Fruit fly (Drosophila melanogaster) ovary, adult (tissue): ENCODE results near the gene CG11597.

Source experiments
- CG17801 ChIP-seq: fragments of 200-800 bp; optimal IDR thresholded peaks from 2 replicates; lab custom pipeline; 2019; ENCODE audit warnings: missing biosample characterization, mild to moderate bottlenecking, missing genetic modification characterization, moderate library complexity; ENCODE audit not compliant: partially characterized antibody

CG11597 gene

DNA sequence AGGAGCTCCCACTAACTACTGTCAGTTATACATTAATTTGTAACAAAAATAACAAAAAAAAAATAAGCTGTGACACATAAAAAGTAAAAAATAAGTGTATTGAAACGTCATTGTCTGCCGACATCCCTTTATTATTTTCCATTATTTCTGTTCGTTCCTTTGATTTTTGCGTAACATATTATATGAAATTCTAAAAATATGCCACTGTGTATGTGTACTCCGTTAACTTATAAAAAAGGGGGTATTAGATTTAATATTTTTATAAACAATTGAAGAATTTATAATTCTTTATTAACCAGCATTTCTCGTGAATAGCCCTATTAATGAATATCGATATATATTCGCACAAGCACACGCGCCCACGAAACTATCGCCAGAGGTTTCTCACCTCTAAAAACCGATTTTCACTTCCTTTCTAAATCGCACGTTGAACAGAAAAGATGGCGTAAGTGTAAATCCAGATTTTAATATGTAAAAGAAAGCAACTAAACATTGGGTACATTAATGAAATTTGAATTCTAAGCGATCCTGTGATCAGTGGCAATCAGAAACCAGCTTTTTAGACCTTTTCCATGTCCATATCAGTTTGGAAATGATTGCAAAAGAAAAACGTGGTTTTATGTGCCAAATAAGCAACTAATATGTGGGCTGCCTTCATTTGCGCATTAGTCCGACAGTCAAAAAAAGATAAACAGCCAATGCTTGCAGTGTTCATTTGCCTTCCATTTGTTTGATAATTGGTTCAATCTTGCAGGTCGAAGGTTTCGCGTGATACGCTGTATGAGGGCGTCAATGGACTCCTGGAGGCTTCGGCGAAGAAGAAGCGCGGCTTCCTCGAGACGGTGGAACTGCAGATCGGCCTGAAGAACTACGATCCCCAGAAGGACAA, 615 bp upstream of the CG11597 start, which contains the start of gene RpL10Ab:
RpL10Ab (plus strand) TSS at position 406 of the 889 bp plus-strand sequence.
- peak; percentile 37 for TF ChIP-seq CG17801 (GFP tag; lab: Kevin White, UChicago)

dm6 chr3L:11819639-11820456, 2.2 kb downstream of the CG11597 start:
- TF ChIP-seq CG17801 (GFP tag; lab: Kevin White, UChicago), result peak; percentile 70

dm6 chr3L:11816641-11817040, 5.4 kb downstream of the CG11597 start:
- TF ChIP-seq CG17801 (GFP tag; lab: Kevin White, UChicago), result no peak

DNA sequence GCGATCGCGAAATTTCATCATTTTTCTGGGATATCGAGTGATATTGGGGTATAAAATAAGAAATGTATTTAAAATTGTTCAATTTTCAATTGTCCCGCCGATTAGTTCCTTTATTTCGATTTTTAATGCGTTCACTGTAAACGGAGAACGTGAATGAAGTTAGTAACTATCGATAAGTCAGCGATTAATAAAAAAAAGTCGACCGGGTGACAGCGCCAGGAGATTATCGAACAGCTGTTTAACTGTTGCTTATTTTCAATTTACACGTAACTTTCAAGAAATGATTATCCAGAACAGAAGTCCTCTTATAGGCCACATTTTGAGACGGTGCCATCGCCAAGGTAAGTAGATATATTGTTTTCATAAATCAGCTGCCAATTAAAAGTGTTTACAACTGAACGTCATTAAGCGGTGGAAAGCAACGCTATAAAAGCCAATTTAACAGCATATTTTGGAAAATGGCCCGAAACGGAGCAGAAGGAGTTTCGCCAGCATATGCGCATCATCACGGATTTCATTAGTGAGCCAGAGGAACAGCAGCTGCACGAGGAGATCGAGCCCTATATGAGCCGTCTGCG, 6.8 kb downstream of the CG11597 start, which contains the start of gene CG14130:
CG14130 (plus strand) TSS at position 225 of the 578 bp plus-strand sequence.
- TF ChIP-seq CG17801 (GFP tag; lab: Kevin White, UChicago), result peak; percentile 12

DNA sequence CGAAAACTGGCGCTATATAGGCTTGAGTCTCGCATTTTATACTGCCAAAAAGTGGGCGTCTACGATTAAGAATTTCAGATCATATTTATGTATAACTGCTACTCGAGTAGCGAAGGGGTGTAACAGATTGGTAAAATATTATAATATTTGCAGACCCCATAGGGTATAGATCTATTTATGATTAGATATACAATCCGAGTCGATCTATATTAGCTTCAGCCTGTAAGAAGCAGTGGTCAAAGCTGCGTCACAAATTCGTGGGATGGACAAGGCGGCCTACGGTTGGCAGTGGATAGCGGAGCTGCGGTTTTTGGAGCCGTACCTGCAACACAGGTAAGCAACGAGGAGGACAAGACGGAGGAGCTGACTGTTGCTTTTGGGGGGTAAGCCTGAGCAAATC, 7.4 kb downstream of the CG11597 start, which contains the start of gene Cubn2:
Cubn2 (minus strand) TSS at position 101 of the 400 bp plus-strand sequence.
- TF ChIP-seq CG17801 (GFP tag; lab: Kevin White, UChicago), result no peak

DNA sequence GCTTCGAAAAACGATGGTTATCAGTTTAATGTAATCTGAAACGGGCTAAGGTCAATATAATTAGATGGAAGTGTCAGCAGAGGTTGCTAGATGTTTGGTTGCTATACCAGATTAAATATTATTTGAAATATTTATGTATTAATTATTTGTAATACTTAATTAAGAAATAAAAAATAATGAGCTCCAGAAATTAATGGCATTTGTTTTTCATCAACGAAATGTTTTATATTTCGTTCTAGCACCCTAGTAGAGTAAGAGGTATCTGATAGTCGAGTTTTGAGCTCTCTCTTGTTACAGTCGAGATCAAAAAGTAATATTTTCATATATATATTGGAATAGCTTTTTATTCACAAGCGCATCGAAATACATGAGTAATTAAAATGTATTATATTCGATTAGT, 20.5 kb downstream of the CG11597 start:
- no peak for TF ChIP-seq CG17801 (GFP tag; lab: Kevin White, UChicago)

DNA sequence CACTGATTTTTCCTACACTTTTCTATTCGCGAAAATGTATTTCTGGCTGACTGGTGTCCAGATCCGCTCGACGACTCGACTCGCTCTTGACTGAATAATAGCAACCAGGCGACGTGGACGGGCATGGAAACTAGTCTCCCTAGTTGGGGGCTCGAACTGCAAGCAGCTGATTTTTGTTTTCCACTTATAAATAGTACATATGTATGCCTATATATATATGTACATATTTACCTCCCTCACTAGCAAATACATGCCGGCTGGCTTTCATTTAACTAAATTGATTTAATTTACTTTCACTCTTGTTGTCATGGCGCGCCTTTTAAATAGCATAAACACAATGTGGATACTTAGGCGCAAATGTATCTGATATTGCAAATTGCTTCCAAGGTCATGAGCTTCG, 21.3 kb downstream of the CG11597 start, which contains the start of gene Gcat:
Gcat (minus strand) TSS at position 101 of the 400 bp plus-strand sequence.
- no peak for TF ChIP-seq CG17801 (GFP tag; lab: Kevin White, UChicago)

dm6 chr3L:11795440-11795983, 26.6 kb downstream of the CG11597 start, which contains the start of gene Klp68D:
Gene Klp68D (plus strand): TSS chr3L:11795614.
- TF ChIP-seq CG17801 (GFP tag; lab: Kevin White, UChicago), result no peak

DNA sequence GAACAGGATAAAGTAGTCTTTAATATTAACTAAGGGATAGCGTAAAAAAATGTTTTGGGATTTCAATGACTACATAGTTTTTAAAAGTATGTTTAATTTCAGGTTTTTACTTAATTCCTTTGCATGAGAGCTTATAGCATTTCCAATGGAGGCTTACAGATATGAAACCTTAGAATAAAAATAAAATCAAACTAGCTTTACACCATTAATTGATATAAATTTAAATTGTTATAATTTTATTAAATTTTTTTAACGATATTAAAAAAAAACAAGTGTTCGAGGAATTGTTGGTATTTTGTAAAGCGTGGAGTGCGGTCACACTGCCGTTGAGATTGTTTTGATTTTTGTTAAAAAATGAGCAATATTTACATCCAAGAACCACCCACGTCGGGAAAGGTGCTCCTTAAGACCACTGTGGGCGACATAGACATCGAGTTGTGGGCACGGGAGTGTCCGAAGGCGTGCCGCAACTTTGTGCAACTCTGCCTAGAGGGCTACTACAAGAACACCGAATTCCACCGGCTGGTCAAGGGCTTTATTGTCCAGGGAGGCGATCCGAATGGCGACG, 28.8 kb downstream of the CG11597 start, which contains the start of the genes twy and CG10907:
twy (minus strand) TSS at position 51 of the 568 bp plus-strand sequence.
CG10907 (plus strand) TSS at position 282 of the 568 bp plus-strand sequence.
- no peak for TF ChIP-seq CG17801 (GFP tag; lab: Kevin White, UChicago)

DNA sequence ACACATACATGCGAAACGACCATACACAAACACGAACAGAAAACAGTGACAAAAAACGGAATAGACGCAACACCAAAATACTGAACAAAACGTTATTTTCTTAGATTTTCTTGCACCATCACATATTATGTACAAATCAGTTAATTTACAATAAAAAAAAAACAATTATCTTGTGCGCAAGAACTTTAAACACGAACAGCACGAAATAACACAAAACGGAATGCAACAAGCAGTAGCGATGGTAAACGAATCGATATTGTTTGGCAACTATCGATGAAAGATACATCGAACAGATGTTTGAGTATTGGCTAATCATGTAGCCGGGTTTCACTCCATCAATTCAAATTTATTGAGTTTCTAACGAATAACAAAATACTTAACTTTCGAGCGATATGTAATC, 32.3 kb downstream of the CG11597 start, which contains the start of gene Pi3K68D:
Pi3K68D (minus strand) TSS at position 241 of the 400 bp plus-strand sequence.
- peak; percentile 21 for TF ChIP-seq CG17801 (GFP tag; lab: Kevin White, UChicago)

DNA sequence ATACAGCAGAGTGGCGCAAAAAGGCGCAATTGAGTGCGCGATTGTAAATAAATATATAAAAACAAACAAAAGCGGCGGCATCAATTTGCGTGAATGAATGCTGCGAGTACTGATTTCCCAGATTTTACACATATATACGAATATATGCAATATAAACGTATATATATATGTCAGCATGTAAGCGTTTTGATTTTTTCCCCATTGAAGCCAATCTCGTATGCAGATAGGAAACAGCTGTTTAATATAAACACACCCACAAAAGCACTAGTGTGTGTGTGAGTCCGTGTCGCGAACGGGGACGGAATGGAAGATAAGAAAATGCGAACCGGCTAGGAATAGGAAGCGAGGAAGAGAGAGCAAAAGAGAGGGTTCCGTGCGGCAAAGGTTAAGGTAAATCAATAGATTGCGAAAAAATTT, 33.1 kb downstream of the CG11597 start:
- no peak for TF ChIP-seq CG17801 (GFP tag; lab: Kevin White, UChicago)

dm6 chr3L:11788195-11788594, 33.9 kb downstream of the CG11597 start:
- no peak for TF ChIP-seq CG17801 (GFP tag; lab: Kevin White, UChicago)

- TF ChIP-seq CG17801 (GFP tag; lab: Kevin White, UChicago), result no peak
These were observed 36.8 kb downstream of the CG11597 start for dm6 chr3L:11785291-11785690.
